Worm (Caenorhabditis elegans) whole organism, L3 larva: ENCODE results near the gene nhr-46.

Source experiments
- R02D3.7 ChIP-seq: fragments of 150-350 bp; optimal IDR thresholded peaks from 2 replicates; lab custom pipeline; 2014; ENCODE audit warnings: missing biosample characterization, missing genetic modification characterization
- aly-2 ChIP-seq: fragments of 150-350 bp; optimal IDR thresholded peaks from 2 replicates; lab custom pipeline; 2014; ENCODE audit warnings: missing biosample characterization, missing genetic modification characterization
- ceh-16 ChIP-seq: sonication (generic microtip); optimal IDR thresholded peaks from 2 replicates; lab custom pipeline; 2017; ENCODE audit warnings: missing biosample characterization, missing genetic modification characterization
- ceh-28 ChIP-seq: fragments of 150-350 bp; optimal IDR thresholded peaks from 2 replicates; lab custom pipeline; 2014; ENCODE audit warnings: missing biosample characterization, missing genetic modification reagents, missing genetic modification characterization
- elt-1 ChIP-seq: fragments of 150-350 bp; optimal IDR thresholded peaks from 2 replicates; lab custom pipeline; 2014; ENCODE audit warnings: missing biosample characterization, missing genetic modification characterization
- elt-2 ChIP-seq: sonication (generic microtip); optimal IDR thresholded peaks from 2 replicates; lab custom pipeline; 2016; ENCODE audit warnings: missing genetic modification reagents, mild to moderate bottlenecking, missing genetic modification characterization, missing compliant biosample characterization
- elt-3 ChIP-seq, 3 experiments: fragments of 150-350 bp in 1 of 3; sonication (generic microtip) in 2 of 3; optimal IDR thresholded peaks; 2 replicates in 2 of 3; 4 replicates in 1 of 3; lab custom pipeline; 2014 to 2017; ENCODE audit warnings: missing biosample characterization in 3 of 3, missing genetic modification characterization in 3 of 3
- eor-1 ChIP-seq, 2 experiments: fragments of 150-350 bp; optimal IDR thresholded peaks; 2 replicates each; lab custom pipeline; 2014 to 2018; ENCODE audit warnings: missing biosample characterization in 2 of 2, missing genetic modification characterization in 2 of 2
- fkh-10 ChIP-seq: sonication (generic microtip); optimal IDR thresholded peaks from 2 replicates; lab custom pipeline; 2017; ENCODE audit warnings: missing biosample characterization, missing genetic modification reagents, missing genetic modification characterization
- fos-1 ChIP-seq: fragments of 150-350 bp; optimal IDR thresholded peaks from 2 replicates; lab custom pipeline; 2014; ENCODE audit warnings: missing biosample characterization, missing genetic modification characterization
- hmg-11 ChIP-seq: sonication (generic microtip); optimal IDR thresholded peaks from 2 replicates; lab custom pipeline; 2016; ENCODE audit warnings: missing genetic modification characterization, missing compliant biosample characterization
- jun-1 ChIP-seq: fragments of 150-350 bp; optimal IDR thresholded peaks from 2 replicates; lab custom pipeline; 2014; ENCODE audit warnings: missing biosample characterization, missing genetic modification reagents, missing genetic modification characterization
- lin-15B ChIP-seq: fragments of 150-350 bp; optimal IDR thresholded peaks from 2 replicates; lab custom pipeline; 2014; ENCODE audit warnings: missing biosample characterization, missing genetic modification characterization
- lin-39 ChIP-seq: fragments of 150-350 bp; optimal IDR thresholded peaks from 2 replicates; lab custom pipeline; 2018; ENCODE audit warnings: missing biosample characterization, missing genetic modification reagents, missing genetic modification characterization
- mml-1 ChIP-seq: fragments of 150-350 bp; sonication (generic microtip); optimal IDR thresholded peaks from 3 replicates; lab custom pipeline; 2014; ENCODE audit warnings: missing biosample characterization, missing genetic modification characterization
- nfya-1 ChIP-seq: sonication (generic microtip); optimal IDR thresholded peaks from 2 replicates; lab custom pipeline; 2017; ENCODE audit warnings: missing genetic modification characterization, mild to moderate bottlenecking, missing compliant biosample characterization, antibody characterized with exemption, moderate library complexity; ENCODE audit not compliant: insufficient read depth
- nhr-23 ChIP-seq: fragments of 150-350 bp; optimal IDR thresholded peaks from 2 replicates; lab custom pipeline; 2014; ENCODE audit warnings: missing biosample characterization, missing genetic modification reagents, missing genetic modification characterization
- nhr-25 ChIP-seq: sonication (generic microtip); optimal IDR thresholded peaks from 2 replicates; lab custom pipeline; 2017; ENCODE audit warnings: missing biosample characterization, missing genetic modification characterization
- nhr-43 ChIP-seq: sonication (generic microtip); optimal IDR thresholded peaks from 2 replicates; lab custom pipeline; 2016; ENCODE audit warnings: mild to moderate bottlenecking, missing genetic modification characterization, missing compliant biosample characterization; ENCODE audit not compliant: poor library complexity, severe bottlenecking
- nhr-67 ChIP-seq: fragments of 150-350 bp; optimal IDR thresholded peaks from 2 replicates; lab custom pipeline; 2014; ENCODE audit warnings: missing biosample characterization, missing genetic modification characterization
- nhr-76 ChIP-seq: fragments of 150-350 bp; sonication (generic microtip); optimal IDR thresholded peaks from 5 replicates; lab custom pipeline; 2014; ENCODE audit warnings: missing biosample characterization, missing genetic modification characterization
- nhr-77 ChIP-seq: fragments of 150-350 bp; optimal IDR thresholded peaks from 2 replicates; lab custom pipeline; 2014; ENCODE audit warnings: missing biosample characterization, missing genetic modification characterization
- pha-4 ChIP-seq: fragments of 150-350 bp; optimal IDR thresholded peaks from 2 replicates; lab custom pipeline; 2014; ENCODE audit warnings: missing biosample characterization, missing genetic modification reagents, missing genetic modification characterization
- pqm-1 ChIP-seq: fragments of 150-350 bp; optimal IDR thresholded peaks from 2 replicates; lab custom pipeline; 2017; ENCODE audit warnings: missing biosample characterization, missing genetic modification characterization, inconsistent platforms
- skn-1 ChIP-seq: fragments of 150-350 bp; optimal IDR thresholded peaks from 2 replicates; lab custom pipeline; 2014; ENCODE audit warnings: missing biosample characterization, missing genetic modification characterization
- snpc-4 ChIP-seq: fragments of 150-350 bp; optimal IDR thresholded peaks from 2 replicates; lab custom pipeline; 2014; ENCODE audit warnings: missing biosample characterization, missing genetic modification characterization
- unc-39 ChIP-seq: sonication (generic microtip); optimal IDR thresholded peaks from 4 replicates; lab custom pipeline; 2017; ENCODE audit warnings: missing biosample characterization, missing genetic modification characterization
- ztf-11 ChIP-seq: fragments of 150-350 bp; optimal IDR thresholded peaks from 2 replicates; lab custom pipeline; 2014; ENCODE audit warnings: missing biosample characterization, missing genetic modification characterization

Gene nhr-46

DNA sequence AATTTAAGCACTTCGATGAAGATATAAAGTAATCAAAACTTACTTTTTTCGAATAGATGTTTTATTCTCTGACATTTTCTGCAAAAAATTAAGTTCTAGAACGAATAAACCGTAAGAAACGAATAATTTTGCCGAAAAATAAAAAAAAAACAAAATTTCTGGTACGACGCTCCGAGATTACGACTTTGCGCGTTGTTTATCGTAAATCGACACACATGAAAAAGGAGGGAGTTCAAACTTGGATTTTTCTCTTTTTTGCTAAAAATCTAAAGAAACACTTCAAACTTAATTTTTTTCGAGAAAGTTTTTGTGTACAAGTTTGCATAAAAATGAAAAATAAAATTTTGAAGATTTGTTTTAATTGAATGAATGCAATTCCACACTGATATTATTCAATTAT, 26.1 kb downstream of the nhr-46 start, which contains the start of gene H35B03.2:
Gene H35B03.2 (minus strand): TSS at position 78 of the 400 bp plus-strand sequence.
- TF ChIP-seq ztf-11 (tag; lab: Kevin White, UChicago) (no peak), nhr-23 (no peak), fkh-10 (GFP tag; lab: Kevin White, UChicago) (peak; percentile 22), skn-1 (tag; lab: Kevin White, UChicago) (peak; percentile 71), aly-2 (tag; lab: Kevin White, UChicago) (no peak), R02D3.7 (tag; lab: Kevin White, UChicago) (peak; percentile 98), elt-2 (tag; lab: Kevin White, UChicago) (peak; percentile 3), nfya-1 (tag; lab: Kevin White, UChicago) (peak; percentile 83), jun-1 (tag; lab: Kevin White, UChicago) (peak; percentile 18), eor-1 (tag; optimal IDR thresholded peaks at IDR 0.05; lab: Kevin White, UChicago) (no peak), pha-4 (tag; lab: Kevin White, UChicago) (peak; percentile 80), ceh-28 (tag; lab: Kevin White, UChicago) (peak; percentile 2), nhr-25 (tag; lab: Kevin White, UChicago) (peak; percentile 18), hmg-11 (peak; percentile 23), lin-39 (tag; lab: Kevin White, UChicago) (no peak), lin-15B (peak; percentile 86), fos-1 (no peak), snpc-4 (tag; lab: Kevin White, UChicago) (peak; percentile 58)

DNA sequence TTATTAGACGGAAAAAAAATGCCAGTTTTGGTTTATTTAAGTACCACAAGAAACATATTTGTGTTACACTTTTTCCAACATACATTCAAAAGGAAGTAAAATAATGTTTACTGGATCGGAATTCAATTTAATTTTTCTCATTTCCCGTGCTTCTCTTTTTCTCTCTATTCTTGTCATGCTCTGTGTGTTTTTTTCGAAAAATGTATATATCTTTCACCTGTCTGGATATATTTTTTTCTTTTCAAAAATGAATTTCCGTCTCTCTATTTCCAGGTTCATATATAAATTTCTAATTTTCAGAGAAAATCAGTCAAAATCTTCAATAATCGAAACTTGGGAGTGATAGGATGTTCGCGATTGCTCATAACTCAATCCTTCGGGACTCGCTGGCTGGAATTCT, 32.4 kb downstream of the nhr-46 start, which contains the start of gene H35B03.1:
Gene H35B03.1 (plus strand): TSS at position 301 of the 400 bp plus-strand sequence.
- TF ChIP-seq ceh-28 (tag; lab: Kevin White, UChicago) (no peak), ztf-11 (tag; lab: Kevin White, UChicago) (no peak)

ce11 chrIV:5723659-5724058, 34.0 kb downstream of the nhr-46 start:
- TF ChIP-seq unc-39 (tag; lab: Kevin White, UChicago) (no peak), fkh-10 (GFP tag; lab: Kevin White, UChicago) (peak; percentile 82)

DNA sequence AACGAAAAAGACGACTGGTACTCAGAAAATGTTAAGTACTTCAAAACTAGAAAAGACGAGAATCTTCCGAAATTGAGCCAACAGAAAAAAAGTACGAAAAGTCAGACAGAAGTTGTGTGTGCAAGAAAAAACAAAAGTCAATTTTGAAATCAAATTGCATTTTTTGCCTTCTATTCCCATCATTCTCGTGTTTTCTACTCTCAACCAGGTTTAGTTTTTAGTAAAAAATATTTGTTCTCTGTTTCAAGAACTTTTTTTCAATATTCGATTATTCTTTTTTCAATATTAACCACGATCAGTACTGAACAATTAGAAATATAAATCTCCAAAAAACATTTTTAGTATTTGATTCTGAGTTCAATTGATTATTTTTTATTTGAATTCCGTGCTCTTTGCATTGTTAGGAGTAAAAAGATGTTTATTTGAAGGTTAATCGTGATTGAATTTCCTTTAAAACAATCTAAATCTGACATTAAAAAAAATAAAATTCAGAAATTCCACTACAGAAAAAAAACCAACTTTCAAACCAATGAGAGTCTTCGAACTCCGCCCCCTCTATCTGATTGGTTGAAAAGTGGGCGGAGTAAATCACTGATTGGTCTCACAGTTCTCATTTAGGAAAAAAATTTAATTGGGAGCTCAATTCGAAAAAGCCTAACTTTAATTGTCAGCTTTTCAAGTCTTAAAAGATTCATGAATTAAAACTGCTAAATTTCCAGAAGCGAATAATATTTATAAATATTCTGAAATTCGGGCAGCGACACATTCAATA, 42.1 kb downstream of the nhr-46 start:
- TF ChIP-seq fkh-10 (GFP tag; lab: Kevin White, UChicago) (peak; percentile 27), pha-4 (tag; lab: Kevin White, UChicago) (no peak), nfya-1 (tag; lab: Kevin White, UChicago) (peak; percentile 99)

DNA sequence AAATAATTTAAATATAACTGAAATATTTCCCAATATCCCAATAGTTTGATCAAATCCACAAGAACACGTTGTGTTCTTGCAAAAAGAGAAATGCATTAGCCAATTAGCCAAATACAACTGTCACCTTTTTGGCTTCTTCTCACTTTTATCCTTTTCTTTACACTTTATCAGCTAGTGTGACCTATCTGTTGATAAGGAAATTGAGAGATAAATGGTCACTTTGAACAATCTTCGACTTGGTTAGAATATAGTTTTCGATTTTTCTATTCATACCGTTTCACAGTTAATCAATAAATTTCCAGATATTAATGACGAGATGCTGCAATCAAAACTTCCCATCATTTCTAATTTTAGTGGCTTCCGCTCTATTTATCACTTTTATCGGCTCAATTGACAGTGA, 48.9 kb downstream of the nhr-46 start, which contains the start of gene C55C3.1:
Gene C55C3.1 (plus strand): TSS at position 301 of the 400 bp plus-strand sequence.
- no peak for TF ChIP-seq nhr-25 (tag; lab: Kevin White, UChicago)
- peak in 1 of 3 experiments; percentile 46 for TF ChIP-seq elt-3 (tag; optimal IDR thresholded peaks at IDR 0.05; lab: Kevin White, UChicago)
- no peak for TF ChIP-seq nhr-23

- TF ChIP-seq nhr-25 (tag; lab: Kevin White, UChicago) (peak; percentile 64), ceh-16 (no peak), nhr-23 (peak; percentile 16), nfya-1 (tag; lab: Kevin White, UChicago) (no peak), nhr-43 (peak; percentile 53)
Measured at ce11 chrIV:5706603-5707002, 51.1 kb downstream of the nhr-46 start.

ce11 chrIV:5703917-5704316, 53.7 kb downstream of the nhr-46 start:
- TF ChIP-seq nhr-23: peak; percentile 5
- no peak for TF ChIP-seq R02D3.7 (tag; lab: Kevin White, UChicago)

DNA sequence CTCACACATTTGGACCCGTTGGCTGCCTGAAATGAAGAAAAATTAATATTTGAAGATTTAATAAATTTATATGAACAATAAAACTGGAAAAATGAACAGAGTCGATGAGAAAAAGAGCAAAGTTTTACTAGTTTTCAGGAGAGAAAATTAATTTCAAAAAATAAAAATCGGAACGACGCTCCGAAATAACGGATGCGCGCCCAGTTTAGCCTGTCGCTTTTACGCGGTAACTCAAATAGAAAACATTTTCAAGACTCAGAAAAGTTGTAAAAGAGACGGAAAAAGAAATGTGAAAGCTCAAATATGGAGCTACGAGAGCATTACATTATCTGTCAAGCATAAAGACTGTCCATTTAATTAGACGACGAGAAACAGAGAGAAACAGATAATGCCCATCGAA, 54.2 kb downstream of the nhr-46 start, which contains the start of the genes C55C3.73 and perm-5:
Gene C55C3.73 (minus strand): TSS at position 9 of the 400 bp plus-strand sequence.
Gene perm-5 (minus strand): TSS at position 26 of the 400 bp plus-strand sequence.
- no peak for TF ChIP-seq hmg-11
- TF ChIP-seq mml-1 (tag; lab: Kevin White, UChicago): no peak
- no peak for TF ChIP-seq ceh-28 (tag; lab: Kevin White, UChicago)
- TF ChIP-seq nhr-25 (tag; lab: Kevin White, UChicago): no peak
- no peak for TF ChIP-seq nhr-76
- no peak for TF ChIP-seq lin-39 (tag; lab: Kevin White, UChicago)
- TF ChIP-seq elt-1 (tag; lab: Kevin White, UChicago): no peak
- no peak for TF ChIP-seq fos-1
- TF ChIP-seq nhr-67: no peak
- TF ChIP-seq jun-1 (tag; lab: Kevin White, UChicago): no peak
- no peak for TF ChIP-seq aly-2 (tag; lab: Kevin White, UChicago)
- no peak for TF ChIP-seq unc-39 (tag; lab: Kevin White, UChicago)
- TF ChIP-seq pha-4 (tag; lab: Kevin White, UChicago): no peak
- no peak for TF ChIP-seq pqm-1 (tag; lab: Kevin White, UChicago)
- no peak for TF ChIP-seq nhr-77 (tag; lab: Kevin White, UChicago)
